Worm (Caenorhabditis elegans) whole organism, midembryonic: ENCODE measurements around the gene ZK488.5.

Experiments used
- T22C8.4 ChIP-seq: fragments of 200-800 bp; sonication (Bioruptor generic); IDR thresholded peaks from 2 replicates; pipeline ENCODE4 v1.3.6; 2022; ENCODE audit warnings: missing genetic modification characterization, missing compliant biosample characterization
- cog-1 ChIP-seq: sonication (generic microtip); optimal IDR thresholded peaks from 2 replicates; lab custom pipeline; 2016; ENCODE audit warnings: missing genetic modification characterization, missing compliant biosample characterization
- med-1 ChIP-seq: sonication (generic microtip); optimal IDR thresholded peaks from 2 replicates; lab custom pipeline; 2017; ENCODE audit warnings: missing genetic modification characterization, mild to moderate bottlenecking, missing compliant biosample characterization, antibody characterized with exemption, missing genetic modification reagents; ENCODE audit not compliant: insufficient read depth
- ref-1 ChIP-seq: fragments of 200-800 bp; sonication (Bioruptor generic); conservative IDR thresholded peaks from 2 replicates; pipeline ENCODE4 v1.3.6; 2022; ENCODE audit warnings: missing genetic modification reagents, missing genetic modification characterization, missing compliant biosample characterization

- TF ChIP-seq cog-1 (no peak), med-1 (GFP tag; lab: Kevin White, UChicago) (no peak), ref-1 (GFP tag; lab: Robert Waterston, UW) (no peak), T22C8.4 (GFP tag; lab: Robert Waterston, UW) (no peak)
These were observed 29.8 kb downstream of the ZK488.5 start, which contains the start of gene F48G7.5 for ce11 chrV:622902-623301.
